Fruit fly (Drosophila melanogaster) whole organism, adult: ENCODE data around the gene beta4GalNAcTB.

Experiments
- CG11617 ChIP-seq: fragments of 200-800 bp; sonication (Bioruptor generic); optimal IDR thresholded peaks from 2 replicates; lab custom pipeline; 2017; ENCODE audit warnings: mild to moderate bottlenecking, missing biosample characterization, missing genetic modification reagents, missing genetic modification characterization
- CG12768 ChIP-seq: fragments of 200-800 bp; sonication (Bioruptor generic); optimal IDR thresholded peaks from 2 replicates; lab custom pipeline; 2017; ENCODE audit warnings: missing biosample characterization, missing genetic modification characterization, mild to moderate bottlenecking, moderate library complexity, missing genetic modification reagents
- CG14711 ChIP-seq: fragments of 200-800 bp; sonication (Bioruptor generic); optimal IDR thresholded peaks from 2 replicates; lab custom pipeline; 2018; ENCODE audit warnings: missing biosample characterization, mild to moderate bottlenecking, missing genetic modification characterization, moderate library complexity
- CG1620 ChIP-seq: fragments of 200-800 bp; sonication (Bioruptor generic); optimal IDR thresholded peaks from 2 replicates; lab custom pipeline; 2016; ENCODE audit warnings: missing biosample characterization, missing genetic modification characterization
- CG33017 ChIP-seq: fragments of 200-800 bp; sonication (Bioruptor generic); optimal IDR thresholded peaks from 2 replicates; lab custom pipeline; 2018; ENCODE audit warnings: missing biosample characterization, mild to moderate bottlenecking, missing genetic modification characterization, moderate library complexity
- CG5204 ChIP-seq: fragments of 200-800 bp; sonication (Bioruptor generic); optimal IDR thresholded peaks from 2 replicates; lab custom pipeline; 2016; ENCODE audit warnings: missing biosample characterization, missing genetic modification characterization
- CG7045 ChIP-seq: fragments of 200-800 bp; sonication (Bioruptor generic); optimal IDR thresholded peaks from 2 replicates; lab custom pipeline; 2017; ENCODE audit warnings: missing biosample characterization, mild to moderate bottlenecking, missing genetic modification characterization
- CG7101 ChIP-seq: fragments of 200-800 bp; sonication (Bioruptor generic); optimal IDR thresholded peaks from 2 replicates; lab custom pipeline; 2018; ENCODE audit warnings: missing biosample characterization, mild to moderate bottlenecking, missing genetic modification characterization, moderate library complexity
- Clk ChIP-seq: fragments of 200-800 bp; sonication (Bioruptor generic); optimal IDR thresholded peaks from 2 replicates; lab custom pipeline; 2017; ENCODE audit warnings: missing biosample characterization, missing genetic modification characterization
- Crg-1 ChIP-seq: fragments of 200-800 bp; sonication (Bioruptor generic); optimal IDR thresholded peaks from 2 replicates; lab custom pipeline; 2016; ENCODE audit warnings: missing biosample characterization, missing genetic modification characterization
- Hr96 ChIP-seq: fragments of 200-800 bp; sonication (Bioruptor generic); optimal IDR thresholded peaks from 2 replicates; lab custom pipeline; 2016; ENCODE audit warnings: missing biosample characterization, missing genetic modification characterization
- Mnt ChIP-seq: fragments of 200-800 bp; sonication (Bioruptor generic); optimal IDR thresholded peaks from 2 replicates; lab custom pipeline; 2016; ENCODE audit warnings: missing biosample characterization, mild to moderate bottlenecking, missing genetic modification characterization
- bab1 ChIP-seq: fragments of 200-800 bp; sonication (Bioruptor generic); optimal IDR thresholded peaks from 3 replicates; lab custom pipeline; 2019; ENCODE audit warnings: missing biosample characterization, mild to moderate bottlenecking, missing genetic modification characterization, moderate library complexity
- cic ChIP-seq: fragments of 200-800 bp; sonication (Bioruptor generic); optimal IDR thresholded peaks from 2 replicates; lab custom pipeline; 2017; ENCODE audit warnings: missing biosample characterization, mild to moderate bottlenecking, missing genetic modification characterization, moderate library complexity
- cnc ChIP-seq, 2 experiments: fragments of >200 bp; optimal IDR thresholded peaks; 2 replicates each; lab custom pipeline; 2017
- kay ChIP-seq: fragments of 200-800 bp; sonication (Bioruptor generic); peaks from one replicate; lab custom pipeline; 2016; ENCODE audit warnings: missing biosample characterization, missing genetic modification characterization, borderline replicate concordance
- ovo ChIP-seq: fragments of 200-800 bp; sonication (Bioruptor generic); optimal IDR thresholded peaks from 2 replicates; lab custom pipeline; 2016; ENCODE audit warnings: missing biosample characterization, missing genetic modification characterization
- pad ChIP-seq: fragments of 200-800 bp; sonication (Bioruptor generic); optimal IDR thresholded peaks from 3 replicates; lab custom pipeline; 2017; ENCODE audit warnings: missing biosample characterization, missing genetic modification characterization, mild to moderate bottlenecking, moderate library complexity, missing genetic modification reagents
- tj ChIP-seq: fragments of 200-800 bp; sonication (Bioruptor generic); optimal IDR thresholded peaks from 3 replicates; lab custom pipeline; 2017; ENCODE audit warnings: missing biosample characterization, mild to moderate bottlenecking, missing genetic modification characterization, moderate library complexity
- toe ChIP-seq: fragments of 200-800 bp; sonication (Bioruptor generic); optimal IDR thresholded peaks from 2 replicates; lab custom pipeline; 2016; ENCODE audit warnings: missing biosample characterization, missing genetic modification characterization

Gene beta4GalNAcTB

DNA sequence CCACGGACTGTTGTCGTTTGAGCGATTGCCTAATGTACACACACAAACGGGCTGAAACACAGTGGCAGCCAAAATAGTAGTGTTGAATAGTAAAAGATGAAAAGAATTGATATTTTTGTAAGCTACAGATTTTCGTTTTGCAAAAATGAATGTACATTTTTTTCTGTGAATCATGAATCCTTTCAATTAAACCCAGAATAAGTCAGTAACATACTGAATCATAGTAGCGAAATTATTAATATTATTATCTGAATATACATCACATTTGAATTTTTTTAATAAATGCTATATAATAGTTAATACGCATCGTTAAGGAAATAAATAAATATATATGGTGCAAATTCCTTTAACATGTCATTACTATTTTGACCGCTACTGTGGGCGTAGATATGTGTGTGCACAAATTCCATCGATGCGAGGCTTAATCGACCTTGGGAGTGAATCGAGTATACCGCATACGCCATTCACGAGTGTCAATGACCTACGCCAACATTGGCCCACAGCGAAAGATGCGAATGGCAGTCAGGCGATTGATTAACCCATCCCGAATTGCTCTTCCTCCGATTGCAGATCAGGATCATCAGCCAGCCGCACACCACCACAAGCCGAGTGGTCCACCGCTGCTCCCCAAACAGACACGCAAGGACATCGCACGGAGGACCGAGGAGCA lies 6.9 kb upstream of the beta4GalNAcTB start:
- TF ChIP-seq pad (GFP tag; lab: Kevin White, UChicago) (no peak), CG5204 (GFP tag; lab: Kevin White, UChicago) (no peak), Hr96 (GFP tag; lab: Kevin White, UChicago) (no peak), CG7101 (tag; lab: Kevin White, UChicago) (peak; percentile 56), CG33017 (tag; lab: Kevin White, UChicago) (peak; percentile 69), Crg-1 (GFP tag; lab: Kevin White, UChicago) (no peak), kay (GFP tag; lab: Kevin White, UChicago) (peak; percentile 53), bab1 (no peak), CG11617 (GFP tag; lab: Kevin White, UChicago) (peak; percentile 35), Clk (no peak), CG7045 (GFP tag; lab: Kevin White, UChicago) (peak; percentile 66), toe (GFP tag; lab: Kevin White, UChicago) (no peak), CG14711 (tag; lab: Kevin White, UChicago) (peak; percentile 66), cnc (optimal IDR thresholded peaks at IDR 0.05; lab: Kevin White, UChicago) (no peak), CG1620 (GFP tag; lab: Kevin White, UChicago) (no peak), tj (GFP tag; lab: Kevin White, UChicago) (no peak), CG12768 (GFP tag; lab: Kevin White, UChicago) (peak; percentile 1), Mnt (no peak), ovo (GFP tag; lab: Kevin White, UChicago) (peak; percentile 10), cic (no peak)

DNA sequence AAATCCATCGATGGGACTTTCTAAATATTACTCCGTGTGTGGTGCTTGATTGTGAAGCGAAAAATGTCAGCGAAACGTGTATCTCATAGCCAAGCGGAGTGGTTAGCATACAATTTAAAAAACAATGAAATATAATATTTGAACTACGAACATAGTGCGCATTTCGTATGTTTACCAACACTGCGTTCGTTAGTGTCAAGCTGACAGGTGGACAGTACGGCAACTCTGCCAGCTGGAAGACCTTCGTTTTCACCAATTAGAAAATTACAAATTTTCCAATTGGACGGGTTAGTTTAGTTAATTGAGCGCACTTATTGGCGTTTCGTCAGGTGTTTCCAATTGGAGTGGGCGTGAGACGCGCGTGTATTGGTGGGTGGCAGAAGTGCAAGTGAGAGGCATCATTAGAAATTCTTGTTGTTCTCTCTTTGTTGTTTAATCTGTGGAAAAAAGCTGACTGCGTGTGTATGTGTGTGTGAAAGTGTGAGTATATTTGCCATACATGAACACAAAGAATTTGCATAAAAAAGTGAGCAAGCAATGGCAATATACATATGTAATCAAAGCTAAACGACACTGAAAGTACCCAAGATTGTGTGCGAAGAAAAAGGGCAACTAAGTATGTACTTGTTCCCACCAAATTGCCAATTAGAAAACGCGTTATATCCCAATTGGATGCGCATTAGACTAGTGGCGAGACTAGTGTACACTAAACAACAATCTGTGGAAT lies 6.1 kb upstream of the beta4GalNAcTB start:
- no peak for TF ChIP-seq Clk
- TF ChIP-seq pad (GFP tag; lab: Kevin White, UChicago), result peak; percentile 35
- TF ChIP-seq Crg-1 (GFP tag; lab: Kevin White, UChicago), result peak; percentile 71
- TF ChIP-seq CG11617 (GFP tag; lab: Kevin White, UChicago), result peak; percentile 39
- no peak for TF ChIP-seq kay (GFP tag; lab: Kevin White, UChicago)
- peak; percentile 4 for TF ChIP-seq ovo (GFP tag; lab: Kevin White, UChicago)
- TF ChIP-seq CG7045 (GFP tag; lab: Kevin White, UChicago), result peak; percentile 19
- TF ChIP-seq toe (GFP tag; lab: Kevin White, UChicago), result no peak
- TF ChIP-seq tj (GFP tag; lab: Kevin White, UChicago), result peak; percentile 12
- TF ChIP-seq cic, result peak; percentile 21
- TF ChIP-seq Hr96 (GFP tag; lab: Kevin White, UChicago), result no peak
- no peak for TF ChIP-seq bab1
- peak; percentile 30 for TF ChIP-seq CG14711 (tag; lab: Kevin White, UChicago)
- peak; percentile 47 for TF ChIP-seq Mnt
- TF ChIP-seq CG1620 (GFP tag; lab: Kevin White, UChicago), result peak; percentile 61

DNA sequence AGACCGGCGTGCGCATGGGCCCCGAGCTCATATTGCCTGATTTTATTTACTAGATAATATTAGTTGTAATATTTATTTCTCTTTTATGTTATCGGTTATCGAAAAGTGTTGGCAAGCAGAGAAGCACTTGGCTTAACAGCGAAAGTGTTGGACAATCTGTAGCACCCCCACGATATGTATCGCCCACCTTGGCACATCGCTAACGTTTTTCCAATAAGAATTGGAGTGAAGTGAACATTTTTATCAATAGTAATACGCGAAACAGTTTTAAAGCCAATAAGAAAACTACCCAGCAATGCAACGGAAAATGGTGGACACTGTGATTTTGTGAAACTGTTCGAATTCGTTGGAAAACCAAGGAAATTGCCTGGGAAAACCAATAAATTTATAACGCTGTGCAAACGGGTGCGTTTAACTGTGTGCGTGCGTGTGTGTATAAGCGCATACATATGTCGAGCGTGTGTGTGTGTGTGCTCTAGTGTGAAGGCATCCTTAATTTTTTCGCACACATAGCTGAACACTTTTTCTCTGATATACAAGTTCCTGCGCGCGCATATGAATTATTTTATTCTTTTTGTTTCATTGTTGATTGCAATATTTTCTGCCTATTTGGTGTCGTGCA lies 5.3 kb upstream of the beta4GalNAcTB start, which contains the start of the genes Slu7 and Pkc98E:
Gene Slu7, minus strand, starts transcription at position 112 of the 622 bp plus-strand sequence.
Gene Pkc98E, plus strand, starts transcription at position 197 of the 622 bp plus-strand sequence.
- TF ChIP-seq cic (peak; percentile 35), CG12768 (GFP tag; lab: Kevin White, UChicago) (peak; percentile 79), CG11617 (GFP tag; lab: Kevin White, UChicago) (peak; percentile 10), CG14711 (tag; lab: Kevin White, UChicago) (peak; percentile 62), CG7045 (GFP tag; lab: Kevin White, UChicago) (peak; percentile 47), toe (GFP tag; lab: Kevin White, UChicago) (peak; percentile 65), cnc (optimal IDR thresholded peaks at IDR 0.05; lab: Kevin White, UChicago) (no peak), tj (GFP tag; lab: Kevin White, UChicago) (no peak), CG5204 (GFP tag; lab: Kevin White, UChicago) (peak; percentile 70), CG33017 (tag; lab: Kevin White, UChicago) (peak; percentile 37), CG7101 (tag; lab: Kevin White, UChicago) (peak; percentile 82), Clk (peak; percentile 65), kay (GFP tag; lab: Kevin White, UChicago) (no peak), CG1620 (GFP tag; lab: Kevin White, UChicago) (peak; percentile 90), Crg-1 (GFP tag; lab: Kevin White, UChicago) (peak; percentile 87), Mnt (peak; percentile 81), ovo (GFP tag; lab: Kevin White, UChicago) (peak; percentile 63), Hr96 (GFP tag; lab: Kevin White, UChicago) (peak; percentile 67), pad (GFP tag; lab: Kevin White, UChicago) (peak; percentile 80), bab1 (peak; percentile 66)

DNA sequence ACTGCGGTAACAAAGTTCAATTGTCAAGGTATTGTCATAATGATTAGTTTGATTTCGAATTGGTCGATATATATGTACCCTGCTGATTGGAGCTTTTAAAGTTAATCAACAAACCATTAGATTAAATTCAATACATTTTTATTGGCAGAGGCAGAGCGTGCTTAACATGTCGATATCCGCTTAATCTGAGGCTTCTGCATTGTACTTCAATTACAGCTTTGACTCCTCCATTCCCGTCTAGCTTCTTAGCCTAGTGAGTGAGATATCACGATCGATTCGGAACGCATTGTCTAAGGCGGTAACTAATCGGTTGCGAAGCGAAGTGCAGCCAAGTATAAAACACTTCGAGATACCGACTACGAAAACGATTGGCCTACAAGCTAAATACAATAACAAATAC lies 1.3 kb downstream of the beta4GalNAcTB start, which contains the start of gene Ssl2:
Gene Ssl2, minus strand, starts transcription at position 101 of the 400 bp plus-strand sequence.
- no peak for TF ChIP-seq CG12768 (GFP tag; lab: Kevin White, UChicago)
- no peak for TF ChIP-seq CG1620 (GFP tag; lab: Kevin White, UChicago)
- no peak for TF ChIP-seq cnc (optimal IDR thresholded peaks at IDR 0.05; lab: Kevin White, UChicago)
- TF ChIP-seq CG5204 (GFP tag; lab: Kevin White, UChicago), result no peak
- TF ChIP-seq CG11617 (GFP tag; lab: Kevin White, UChicago), result no peak
- TF ChIP-seq Crg-1 (GFP tag; lab: Kevin White, UChicago), result no peak
- TF ChIP-seq cic, result no peak
- TF ChIP-seq ovo (GFP tag; lab: Kevin White, UChicago), result no peak
- TF ChIP-seq CG7045 (GFP tag; lab: Kevin White, UChicago), result no peak
- no peak for TF ChIP-seq kay (GFP tag; lab: Kevin White, UChicago)
- no peak for TF ChIP-seq pad (GFP tag; lab: Kevin White, UChicago)
- no peak for TF ChIP-seq CG7101 (tag; lab: Kevin White, UChicago)
